Fruit fly (Drosophila melanogaster): ENCODE data around the gene CG44194.

CG44194 gene

dm6 chr3R:13010905-13011620, 13.5 kb upstream of the CG44194 start, which contains the start of gene CG8031 (continued):
- TF ChIP-seq CG2199 (GFP tag; IDR thresholded peaks at IDR 0.05), result no peak
- TF ChIP-seq Hmr (GFP tag; optimal IDR thresholded peaks at IDR 0.05), result no peak
- no peak for TF ChIP-seq wor (GFP tag; IDR thresholded peaks at IDR 0.05)
- no peak for TF ChIP-seq toy (GFP tag; IDR thresholded peaks at IDR 0.05)
- no peak for TF ChIP-seq gro (GFP tag; optimal IDR thresholded peaks at IDR 0.05)
- TF ChIP-seq CG10654 (GFP tag; optimal IDR thresholded peaks at IDR 0.05), result no peak
- no peak for TF ChIP-seq H15 (GFP tag; IDR thresholded peaks at IDR 0.05)
- TF ChIP-seq Atf3 (GFP tag; optimal IDR thresholded peaks at IDR 0.05), result no peak
- no peak for TF ChIP-seq CG10462 (GFP tag; optimal IDR thresholded peaks at IDR 0.05)
- no peak for TF ChIP-seq CG4424 (GFP tag; optimal IDR thresholded peaks at IDR 0.05)
- TF ChIP-seq lmd (GFP tag; IDR thresholded peaks at IDR 0.05), result no peak
- no peak for TF ChIP-seq nerfin-2 (GFP tag; IDR thresholded peaks at IDR 0.05; ENCODE audit: partially characterized antibody)
- TF ChIP-seq psq (GFP tag; optimal IDR thresholded peaks at IDR 0.05), result no peak
- TF ChIP-seq CG2202 (tag; optimal IDR thresholded peaks at IDR 0.05), result no peak
- TF ChIP-seq bcd (GFP tag; optimal IDR thresholded peaks at IDR 0.05), result no peak
- no peak for TF ChIP-seq zfh2 (GFP tag; optimal IDR thresholded peaks at IDR 0.05)
- no peak for TF ChIP-seq ac (GFP tag; optimal IDR thresholded peaks at IDR 0.05)
- no peak for TF ChIP-seq vnd (GFP tag; IDR thresholded peaks at IDR 0.05; ENCODE audit: partially characterized antibody)
- peak; percentile 78 for TF ChIP-seq CG12659 (GFP tag; optimal IDR thresholded peaks at IDR 0.05)
- TF ChIP-seq CG17912 (GFP tag; optimal IDR thresholded peaks at IDR 0.05), result no peak
- no peak for TF ChIP-seq CG9932 (GFP tag; IDR thresholded peaks at IDR 0.05)
- TF ChIP-seq Lhr (GFP tag; optimal IDR thresholded peaks at IDR 0.05), result peak; percentile 78
- no peak for TF ChIP-seq MTF-1 (GFP tag; optimal IDR thresholded peaks at IDR 0.05; ENCODE audit: borderline replicate concordance)
- TF ChIP-seq CG7963 (GFP tag; IDR thresholded peaks at IDR 0.05; ENCODE audit: partially characterized antibody), result no peak
- TF ChIP-seq E2f1 (GFP tag; IDR thresholded peaks at IDR 0.05), result no peak
- peak in 1 of 2 experiments; percentile 6 for TF ChIP-seq crp (GFP tag; optimal IDR thresholded peaks at IDR 0.05)
- TF ChIP-seq Dref (GFP tag; IDR thresholded peaks at IDR 0.05), result no peak
- no peak for TF ChIP-seq Camta (GFP tag; optimal IDR thresholded peaks at IDR 0.05)
- no peak for TF ChIP-seq tin (GFP tag; optimal IDR thresholded peaks at IDR 0.05)
- TF ChIP-seq D19A (tag; optimal IDR thresholded peaks at IDR 0.05), result no peak
- no peak for TF ChIP-seq gsb (GFP tag; IDR thresholded peaks at IDR 0.05)
- no peak for TF ChIP-seq prd (optimal IDR thresholded peaks at IDR 0.05)
- no peak for TF ChIP-seq prd (GFP tag; IDR thresholded peaks at IDR 0.05)
- TF ChIP-seq CG15073 (GFP tag; optimal IDR thresholded peaks at IDR 0.05), result no peak
- TF ChIP-seq CG7928 (GFP tag; optimal IDR thresholded peaks at IDR 0.05), result peak; percentile 90
- no peak for TF ChIP-seq CG4730 (GFP tag; IDR thresholded peaks at IDR 0.05)
- TF ChIP-seq pzg (GFP tag; optimal IDR thresholded peaks at IDR 0.05), result peak; percentile 62
- no peak for TF ChIP-seq slp2 (GFP tag; optimal IDR thresholded peaks at IDR 0.05)
- TF ChIP-seq CG14860 (GFP tag; IDR thresholded peaks at IDR 0.05; ENCODE audit: partially characterized antibody), result no peak; the same call in 2 of the 3 replicates
- TF ChIP-seq Six4 (GFP tag; optimal IDR thresholded peaks at IDR 0.05), result no peak
- TF ChIP-seq zf30C (GFP tag; optimal IDR thresholded peaks at IDR 0.05), result no peak
- no peak for TF ChIP-seq crol (GFP tag; IDR thresholded peaks at IDR 0.05)
- TF ChIP-seq CG30431 (GFP tag; optimal IDR thresholded peaks at IDR 0.05), result no peak
- peak; percentile 60 for TF ChIP-seq BEAF-32 (GFP tag; optimal IDR thresholded peaks at IDR 0.05)
- TF ChIP-seq CG6175 (GFP tag; IDR thresholded peaks at IDR 0.05), result no peak
- peak; percentile 58 for TF ChIP-seq CG4617 (GFP tag; optimal IDR thresholded peaks at IDR 0.05; ENCODE audit: borderline replicate concordance)
- no peak for TF ChIP-seq CG2678 (tag; optimal IDR thresholded peaks at IDR 0.05)
- no peak for TF ChIP-seq sim (GFP tag; IDR thresholded peaks at IDR 0.05)
- TF ChIP-seq twi (tag; optimal IDR thresholded peaks at IDR 0.05), result no peak
- no peak for TF ChIP-seq CG18011 (GFP tag; optimal IDR thresholded peaks at IDR 0.05)

Measured in whole organism, embryonic.